Fruit fly (Drosophila melanogaster) whole organism, embryonic: ENCODE results near the gene CG8136.

ENCODE experiments used
- Atf3 ChIP-seq: fragments of 200-800 bp; sonication (Bioruptor generic); optimal IDR thresholded peaks from 3 replicates; lab custom pipeline; 2016; ENCODE audit warnings: missing biosample characterization, missing genetic modification characterization
- CG10366 ChIP-seq: fragments of 200-800 bp; sonication (Bioruptor generic); IDR thresholded peaks from 2 replicates; pipeline ENCODE4 v1.3.6; 2022; ENCODE audit warnings: missing biosample characterization, missing genetic modification characterization
- CG11456 ChIP-seq: fragments of 200-800 bp; sonication (Bioruptor generic); IDR thresholded peaks from 3 replicates; pipeline ENCODE4 v1.3.6; 2022; ENCODE audit warnings: missing biosample characterization, missing genetic modification characterization
- CG11560 ChIP-seq: fragments of 200-800 bp; sonication (Bioruptor generic); IDR thresholded peaks from 3 replicates; pipeline ENCODE4 v1.3.6; 2022; ENCODE audit warnings: missing biosample characterization, missing genetic modification characterization
- CG11696 ChIP-seq: fragments of 200-800 bp; sonication (Bioruptor generic); IDR thresholded peaks from 2 replicates; pipeline ENCODE4 v1.3.6; 2022; ENCODE audit warnings: missing biosample characterization, missing genetic modification characterization
- CG11723 ChIP-seq: fragments of 200-800 bp; sonication (Bioruptor generic); optimal IDR thresholded peaks from 2 replicates; lab custom pipeline; 2017; ENCODE audit warnings: missing biosample characterization, mild to moderate bottlenecking, missing genetic modification characterization
- CG12104 ChIP-seq: fragments of 200-800 bp; sonication (Bioruptor generic); optimal IDR thresholded peaks from 3 replicates; lab custom pipeline; 2016; ENCODE audit warnings: missing biosample characterization, missing genetic modification characterization
- CG12155 ChIP-seq: fragments of 200-800 bp; sonication (Bioruptor generic); optimal IDR thresholded peaks from 3 replicates; lab custom pipeline; 2016; ENCODE audit warnings: missing biosample characterization, missing genetic modification characterization
- CG17385 ChIP-seq: fragments of 200-800 bp; sonication (Bioruptor generic); optimal IDR thresholded peaks from 3 replicates; lab custom pipeline; 2018; ENCODE audit warnings: missing biosample characterization, mild to moderate bottlenecking, missing genetic modification characterization
- CG2116 ChIP-seq: fragments of 200-800 bp; sonication (Bioruptor generic); optimal IDR thresholded peaks from 3 replicates; lab custom pipeline; 2018; ENCODE audit warnings: missing biosample characterization, mild to moderate bottlenecking, missing genetic modification characterization
- CG3065 ChIP-seq: fragments of 200-800 bp; sonication (Bioruptor generic); optimal IDR thresholded peaks from 2 replicates; lab custom pipeline; 2016; ENCODE audit warnings: missing biosample characterization, missing genetic modification characterization
- CG3163 ChIP-seq: fragments of 200-800 bp; sonication (Bioruptor generic); optimal IDR thresholded peaks from 3 replicates; lab custom pipeline; 2016; ENCODE audit warnings: missing biosample characterization, missing genetic modification characterization
- CG3838 ChIP-seq: fragments of 200-800 bp; sonication (Bioruptor generic); optimal IDR thresholded peaks from 3 replicates; lab custom pipeline; 2016; ENCODE audit warnings: missing biosample characterization, missing genetic modification characterization
- CG3995 ChIP-seq: fragments of 200-800 bp; sonication (Bioruptor generic); optimal IDR thresholded peaks from 3 replicates; lab custom pipeline; 2016; ENCODE audit warnings: missing biosample characterization, missing genetic modification characterization
- CG5953 ChIP-seq: fragments of 200-800 bp; sonication (Bioruptor generic); IDR thresholded peaks from 2 replicates; pipeline ENCODE4 v1.3.6; 2022; ENCODE audit warnings: missing biosample characterization, missing genetic modification characterization
- CG6254 ChIP-seq: fragments of 200-800 bp; sonication (Bioruptor generic); optimal IDR thresholded peaks from 3 replicates; lab custom pipeline; 2017; ENCODE audit warnings: mild to moderate bottlenecking, missing biosample characterization, missing genetic modification reagents, missing genetic modification characterization
- CG6272 ChIP-seq: fragments of 200-800 bp; sonication (Bioruptor generic); IDR thresholded peaks from 2 replicates; pipeline ENCODE4 v1.3.6; 2022; ENCODE audit warnings: missing biosample characterization, missing genetic modification characterization
- CG8281 ChIP-seq: fragments of 200-800 bp; sonication (Bioruptor generic); optimal IDR thresholded peaks from 2 replicates; lab custom pipeline; 2018; ENCODE audit warnings: missing biosample characterization, mild to moderate bottlenecking, missing genetic modification characterization, moderate library complexity
- CG8388 ChIP-seq: fragments of 200-800 bp; sonication (Bioruptor generic); optimal IDR thresholded peaks from 2 replicates; lab custom pipeline; 2019; ENCODE audit warnings: missing biosample characterization, mild to moderate bottlenecking, missing genetic modification characterization, moderate library complexity
- Dfd ChIP-seq, 2 experiments: fragments of >200 bp; optimal IDR thresholded peaks; 2 replicates each; lab custom pipeline; 2017; ENCODE audit warnings: missing biosample characterization in 2 of 2, missing genetic modification characterization in 2 of 2
- Doc2 ChIP-seq: fragments of 200-800 bp; sonication (Bioruptor generic); IDR thresholded peaks from 2 replicates; pipeline ENCODE4 v1.3.6; 2022; ENCODE audit warnings: missing biosample characterization, missing genetic modification characterization
- Eip74EF ChIP-seq, 2 experiments: fragments of 200-800 bp in 1 of 2; fragments of >200 bp in 1 of 2; sonication (Bioruptor generic) in 1 of 2; optimal IDR thresholded peaks; 2 replicates each; lab custom pipeline; 2017 to 2019; ENCODE audit warnings: missing biosample characterization in 2 of 2, missing genetic modification characterization in 2 of 2, mild to moderate bottlenecking in 1 of 2, moderate library complexity in 1 of 2
- Hand ChIP-seq: fragments of 200-800 bp; sonication (Bioruptor generic); optimal IDR thresholded peaks from 2 replicates; lab custom pipeline; 2017; ENCODE audit warnings: mild to moderate bottlenecking, missing biosample characterization, missing genetic modification reagents, missing genetic modification characterization
- Hey ChIP-seq: fragments of 200-800 bp; sonication (Bioruptor generic); optimal IDR thresholded peaks from 3 replicates; lab custom pipeline; 2018; ENCODE audit warnings: missing biosample characterization, mild to moderate bottlenecking, missing genetic modification characterization
- Lhr ChIP-seq: fragments of 200-800 bp; sonication (Bioruptor generic); optimal IDR thresholded peaks from 3 replicates; lab custom pipeline; 2017; ENCODE audit warnings: mild to moderate bottlenecking, missing biosample characterization, missing genetic modification reagents, missing genetic modification characterization
- Med ChIP-seq: fragments of 200-800 bp; sonication (Bioruptor generic); peaks from one replicate; lab custom pipeline; 2016; ENCODE audit warnings: missing biosample characterization, missing genetic modification characterization, mild to moderate bottlenecking, inconsistent platforms, moderate library complexity
- NfI ChIP-seq: fragments of 200-800 bp; sonication (Bioruptor generic); optimal IDR thresholded peaks from 3 replicates; lab custom pipeline; 2018; ENCODE audit warnings: missing biosample characterization, mild to moderate bottlenecking, missing genetic modification characterization, moderate library complexity
- Rfx ChIP-seq: fragments of 200-800 bp; sonication (Bioruptor generic); IDR thresholded peaks from 2 replicates; pipeline ENCODE4 v1.3.6; 2022; ENCODE audit warnings: missing biosample characterization, missing genetic modification characterization
- ac ChIP-seq: fragments of 200-800 bp; sonication (Bioruptor generic); optimal IDR thresholded peaks from 3 replicates; lab custom pipeline; 2017; ENCODE audit warnings: missing biosample characterization, mild to moderate bottlenecking, missing genetic modification characterization
- ase ChIP-seq: fragments of 200-800 bp; sonication (Bioruptor generic); IDR thresholded peaks from 3 replicates; pipeline ENCODE4 v1.3.6; 2022; ENCODE audit warnings: missing biosample characterization, missing genetic modification characterization
- bowl ChIP-seq: fragments of 200-800 bp; sonication (Bioruptor generic); IDR thresholded peaks from 2 replicates; pipeline ENCODE4 v1.3.6; 2022; ENCODE audit warnings: missing biosample characterization, missing genetic modification characterization
- btn ChIP-seq: fragments of 200-800 bp; sonication (Bioruptor generic); optimal IDR thresholded peaks from 2 replicates; lab custom pipeline; 2016; ENCODE audit warnings: missing biosample characterization, missing genetic modification characterization
- cas ChIP-seq: fragments of 200-800 bp; sonication (Bioruptor generic); IDR thresholded peaks from 2 replicates; pipeline ENCODE4 v1.3.6; 2022; ENCODE audit warnings: missing biosample characterization, missing genetic modification characterization
- cato ChIP-seq: fragments of 200-800 bp; sonication (Bioruptor generic); optimal IDR thresholded peaks from 2 replicates; lab custom pipeline; 2016; ENCODE audit warnings: missing biosample characterization, missing genetic modification characterization, borderline replicate concordance
- cg ChIP-seq: fragments of 200-800 bp; sonication (Bioruptor generic); optimal IDR thresholded peaks from 3 replicates; lab custom pipeline; 2019; ENCODE audit warnings: missing biosample characterization, mild to moderate bottlenecking, missing genetic modification characterization, moderate library complexity
- chm ChIP-seq: fragments of 200-800 bp; sonication (Bioruptor generic); IDR thresholded peaks from 2 replicates; pipeline ENCODE4 v1.3.6; 2022; ENCODE audit warnings: missing biosample characterization, missing genetic modification characterization
- corto ChIP-seq: fragments of 200-800 bp; sonication (Bioruptor generic); optimal IDR thresholded peaks from 2 replicates; lab custom pipeline; 2016; ENCODE audit warnings: missing biosample characterization, mild to moderate bottlenecking, missing genetic modification characterization, moderate library complexity
- da ChIP-seq: fragments of 200-800 bp; sonication (Bioruptor generic); optimal IDR thresholded peaks from 2 replicates; lab custom pipeline; 2016; ENCODE audit warnings: missing biosample characterization, missing genetic modification characterization
- eve ChIP-seq, 2 experiments: fragments of >200 bp; optimal IDR thresholded peaks; 2 replicates each; lab custom pipeline; 2017; ENCODE audit warnings: missing biosample characterization in 2 of 2, missing genetic modification characterization in 2 of 2
- fru ChIP-seq: fragments of >200 bp; optimal IDR thresholded peaks from 2 replicates; lab custom pipeline; 2017
- grau ChIP-seq: fragments of 200-800 bp; optimal IDR thresholded peaks from 3 replicates; lab custom pipeline; 2019; ENCODE audit warnings: missing biosample characterization, mild to moderate bottlenecking, missing genetic modification characterization, moderate library complexity
- grn ChIP-seq: fragments of 200-800 bp; sonication (Bioruptor generic); optimal IDR thresholded peaks from 3 replicates; lab custom pipeline; 2017; ENCODE audit warnings: missing biosample characterization, missing genetic modification characterization
- gro ChIP-seq: fragments of 200-800 bp; sonication (Bioruptor generic); optimal IDR thresholded peaks from 2 replicates; lab custom pipeline; 2016; ENCODE audit warnings: missing biosample characterization, missing genetic modification characterization
- luna ChIP-seq: fragments of 200-800 bp; sonication (Bioruptor generic); optimal IDR thresholded peaks from 2 replicates; lab custom pipeline; 2016; ENCODE audit warnings: missing biosample characterization, missing genetic modification characterization
- nmo ChIP-seq: fragments of 200-800 bp; sonication (Bioruptor generic); optimal IDR thresholded peaks from 2 replicates; lab custom pipeline; 2018; ENCODE audit warnings: missing biosample characterization, mild to moderate bottlenecking, missing genetic modification characterization, moderate library complexity
- pita ChIP-seq: fragments of 200-800 bp; sonication (Bioruptor generic); optimal IDR thresholded peaks from 2 replicates; lab custom pipeline; 2017; ENCODE audit warnings: missing biosample characterization, mild to moderate bottlenecking, missing genetic modification characterization
- pnt ChIP-seq: fragments of 200-800 bp; sonication (Bioruptor generic); optimal IDR thresholded peaks from 3 replicates; lab custom pipeline; 2016; ENCODE audit warnings: missing biosample characterization, missing genetic modification characterization
- run ChIP-seq: fragments of 200-800 bp; sonication (Bioruptor generic); optimal IDR thresholded peaks from 3 replicates; lab custom pipeline; 2018; ENCODE audit warnings: missing biosample characterization, mild to moderate bottlenecking, missing genetic modification characterization
- sens ChIP-seq: fragments of 200-800 bp; sonication (Bioruptor generic); peaks from one replicate; lab custom pipeline; 2016; ENCODE audit warnings: missing biosample characterization, missing genetic modification characterization
- sisA ChIP-seq: fragments of 200-800 bp; sonication (Bioruptor generic); IDR thresholded peaks from 2 replicates; pipeline ENCODE4 v1.3.6; 2022; ENCODE audit warnings: missing biosample characterization, missing genetic modification characterization
- stc ChIP-seq: fragments of 200-800 bp; sonication (Bioruptor generic); IDR thresholded peaks from 2 replicates; pipeline ENCODE4 v1.3.6; 2022; ENCODE audit warnings: missing biosample characterization, missing genetic modification characterization
- zfh1 ChIP-seq: fragments of 200-800 bp; sonication (Bioruptor generic); IDR thresholded peaks from 3 replicates; pipeline ENCODE4 v1.3.6; 2022; ENCODE audit warnings: missing biosample characterization, missing genetic modification characterization

CG8136 gene

DNA sequence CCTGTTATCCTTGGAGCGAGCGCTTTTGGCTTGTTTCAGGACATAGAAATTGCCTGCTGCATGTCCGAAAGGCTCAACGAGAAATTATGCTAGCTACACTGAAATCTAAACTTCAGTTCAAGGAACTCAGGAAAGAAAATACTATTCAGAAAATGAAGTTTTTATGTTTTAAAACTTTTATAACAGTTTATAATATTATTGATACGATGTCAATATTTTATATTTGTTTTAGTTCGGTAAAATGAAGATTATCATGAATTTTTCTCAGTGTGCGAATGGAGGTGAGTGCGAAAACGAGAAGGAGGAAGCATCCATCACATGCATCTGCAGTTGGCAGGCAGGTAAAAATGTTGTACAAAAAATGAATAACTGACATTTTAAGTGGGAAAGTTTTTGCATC, 25.2 kb downstream of the CG8136 start (continued):
- TF ChIP-seq CG11456 (GFP tag; lab: Robert Waterston, UW) = no peak
- peak; percentile 73 for TF ChIP-seq grau (tag; lab: Kevin White, UChicago)
- peak; percentile 72 for TF ChIP-seq stc (GFP tag; lab: Robert Waterston, UW)
- TF ChIP-seq Med (GFP tag; lab: Kevin White, UChicago) = peak; percentile 70
- TF ChIP-seq CG6254 = peak; percentile 20
- TF ChIP-seq Rfx (GFP tag; lab: Robert Waterston, UW) = peak; percentile 58
- peak; percentile 80 for TF ChIP-seq CG8388
- TF ChIP-seq Hey (tag; lab: Kevin White, UChicago) = no peak
- 0 out of 2 replicates have a peak, but pooled peaks have one; percentile 21 for TF ChIP-seq CG10366 (GFP tag; lab: Robert Waterston, UW)
- no peak for TF ChIP-seq corto (GFP tag; lab: Kevin White, UChicago)
- peak; percentile 29 for TF ChIP-seq CG12155 (GFP tag; lab: Kevin White, UChicago)
- TF ChIP-seq Hand = no peak
- TF ChIP-seq cg (GFP tag; lab: Kevin White, UChicago) = no peak
- peak in 1 of 2 experiments; percentile 19 for TF ChIP-seq Eip74EF (GFP tag; optimal IDR thresholded peaks at IDR 0.05; lab: Kevin White, UChicago)
- no peak for TF ChIP-seq grn
- peak; percentile 81 for TF ChIP-seq sens (GFP tag; lab: Kevin White, UChicago)
- TF ChIP-seq nmo = peak; percentile 70
- TF ChIP-seq eve (GFP tag; optimal IDR thresholded peaks at IDR 0.05; lab: Kevin White, UChicago) = peak in 1 of 2 experiments; percentile 84
- TF ChIP-seq fru (lab: Kevin White, UChicago) = no peak
- TF ChIP-seq CG3838 = no peak
- no peak for TF ChIP-seq chm
- no peak for TF ChIP-seq CG3065 (GFP tag; lab: Kevin White, UChicago)
- TF ChIP-seq CG3163 (GFP tag; lab: Kevin White, UChicago) = no peak
- TF ChIP-seq bowl = no peak
- TF ChIP-seq sisA = peak; percentile 64; the same call in 1 of the 2 replicates
- no peak for TF ChIP-seq Doc2 (GFP tag; lab: Robert Waterston, UW)
- TF ChIP-seq zfh1 = peak; percentile 64; the same call in 1 of the 3 replicates
- no peak for TF ChIP-seq CG3995 (GFP tag; lab: Kevin White, UChicago)
- no peak for TF ChIP-seq ac (GFP tag; lab: Kevin White, UChicago)
- TF ChIP-seq CG11723 (GFP tag; lab: Kevin White, UChicago) = no peak
- no peak for TF ChIP-seq luna (GFP tag; lab: Kevin White, UChicago)
- peak; percentile 64 for TF ChIP-seq CG17385 (GFP tag; lab: Kevin White, UChicago)
- TF ChIP-seq btn (GFP tag; lab: Kevin White, UChicago) = no peak
- TF ChIP-seq CG6272 (GFP tag; lab: Robert Waterston, UW) = no peak
- no peak for TF ChIP-seq pita (GFP tag; lab: Kevin White, UChicago)
- 0 out of 2 replicates have a peak, but pooled peaks have one; percentile 44 for TF ChIP-seq CG11696 (GFP tag; lab: Robert Waterston, UW)
- no peak for TF ChIP-seq pnt (GFP tag; lab: Kevin White, UChicago)
- TF ChIP-seq CG8281 (tag; lab: Kevin White, UChicago) = peak; percentile 21
- TF ChIP-seq cas = no peak
- TF ChIP-seq CG2116 (GFP tag; lab: Kevin White, UChicago) = peak; percentile 13
- peak; percentile 16 for TF ChIP-seq NfI
- no peak for TF ChIP-seq da
- TF ChIP-seq Lhr (GFP tag; lab: Kevin White, UChicago) = peak; percentile 22
- TF ChIP-seq run (tag; lab: Kevin White, UChicago) = peak; percentile 38
- TF ChIP-seq gro (GFP tag; lab: Kevin White, UChicago) = no peak
- TF ChIP-seq ase = peak; percentile 48; the same call in 1 of the 3 replicates
- no peak for TF ChIP-seq cato (GFP tag; lab: Kevin White, UChicago)
- TF ChIP-seq CG12104 = peak; percentile 39
- no peak for TF ChIP-seq Dfd (GFP tag; optimal IDR thresholded peaks at IDR 0.05; lab: Kevin White, UChicago)
- no peak for TF ChIP-seq Atf3 (GFP tag; lab: Kevin White, UChicago)
- no peak for TF ChIP-seq CG11560 (tag; lab: Robert Waterston, UW)
- TF ChIP-seq CG5953 = no peak; the same call in 1 of the 2 replicates
